Worm (Caenorhabditis elegans) whole organism, young adult: ENCODE results near the gene srsx-31.

Experiments used
- F23B12.7 ChIP-seq: sonication (generic microtip); optimal IDR thresholded peaks from 2 replicates; lab custom pipeline; 2017; ENCODE audit warnings: missing genetic modification characterization, mild to moderate bottlenecking, missing compliant biosample characterization, antibody characterized with exemption, moderate library complexity; ENCODE audit not compliant: insufficient read depth
- F37B4.10 ChIP-seq: fragments of 200-800 bp; sonication (Bioruptor generic); IDR thresholded peaks from 2 replicates; pipeline ENCODE4 v1.3.6; 2022; ENCODE audit warnings: missing genetic modification characterization, missing compliant biosample characterization
- F49E8.2 ChIP-seq: sonication (generic microtip); optimal IDR thresholded peaks from 3 replicates; lab custom pipeline; 2017; ENCODE audit warnings: missing genetic modification characterization, mild to moderate bottlenecking, missing compliant biosample characterization, antibody characterized with exemption, moderate library complexity; ENCODE audit not compliant: insufficient read depth
- bed-2 ChIP-seq: fragments of 200-800 bp; sonication (Bioruptor generic); IDR thresholded peaks from 2 replicates; pipeline ENCODE4 v1.3.6; 2022; ENCODE audit warnings: missing genetic modification reagents, missing genetic modification characterization, missing compliant biosample characterization
- egl-44 ChIP-seq: fragments of 200-800 bp; sonication (Bioruptor generic); IDR thresholded peaks from 2 replicates; pipeline ENCODE4 v1.3.6; 2022; ENCODE audit warnings: missing genetic modification reagents, missing genetic modification characterization, missing compliant biosample characterization
- hlh-12 ChIP-seq: sonication (generic microtip); optimal IDR thresholded peaks from 2 replicates; lab custom pipeline; 2016; ENCODE audit warnings: missing genetic modification characterization, missing compliant biosample characterization
- let-607 ChIP-seq, 2 experiments: fragments of 200-800 bp in 1 of 2; sonication (Bioruptor generic) in 1 of 2; sonication (generic microtip) in 1 of 2; optimal IDR thresholded peaks; 2 replicates each; lab custom pipeline; 2016 to 2018; ENCODE audit warnings: mild to moderate bottlenecking in 2 of 2, missing compliant biosample characterization in 2 of 2, missing genetic modification characterization in 2 of 2, moderate library complexity in 2 of 2, missing genotype in 1 of 2
- madf-10 ChIP-seq: sonication (generic microtip); optimal IDR thresholded peaks from 2 replicates; lab custom pipeline; 2016; ENCODE audit warnings: mild to moderate bottlenecking, missing genetic modification characterization, missing compliant biosample characterization
- mcd-1 ChIP-seq: fragments of 200-800 bp; sonication (Bioruptor generic); IDR thresholded peaks from 2 replicates; pipeline ENCODE4 v1.3.6; 2022; ENCODE audit warnings: missing genetic modification reagents, missing genetic modification characterization, missing compliant biosample characterization
- nfya-1 ChIP-seq: sonication (generic microtip); optimal IDR thresholded peaks from 2 replicates; lab custom pipeline; 2017; ENCODE audit warnings: antibody characterized with exemption, missing compliant biosample characterization, missing genetic modification characterization, borderline replicate concordance; ENCODE audit not compliant: insufficient read depth
- nhr-120 ChIP-seq: fragments of 200-800 bp; sonication (Bioruptor generic); IDR thresholded peaks from 2 replicates; pipeline ENCODE4 v1.3.6; 2022; ENCODE audit warnings: missing genetic modification characterization, missing compliant biosample characterization
- tbp1 ChIP-seq: fragments of 200-800 bp; sonication (Bioruptor generic); optimal IDR thresholded peaks from 2 replicates; lab custom pipeline; 2018; ENCODE audit warnings: mild to moderate bottlenecking, missing genetic modification characterization, missing compliant biosample characterization

ce11 chrV:11272848-11273247 is 18.0 kb upstream of the srsx-31 start, which contains the start of gene clec-223:
- TF ChIP-seq bed-2 (GFP tag; lab: Robert Waterston, UW) (no peak), nhr-120 (GFP tag; lab: Robert Waterston, UW) (no peak), F37B4.10 (GFP tag; lab: Robert Waterston, UW) (no peak), mcd-1 (GFP tag; lab: Robert Waterston, UW) (no peak), tbp1 (GFP tag; lab: Kevin White, UChicago) (no peak), nfya-1 (tag; lab: Kevin White, UChicago) (no peak), F23B12.7 (tag; lab: Kevin White, UChicago) (no peak), F49E8.2 (no peak), hlh-12 (tag; lab: Kevin White, UChicago) (no peak), madf-10 (tag; lab: Kevin White, UChicago) (no peak), let-607 (tag; optimal IDR thresholded peaks at IDR 0.05; lab: Kevin White, UChicago) (no peak), egl-44 (GFP tag; lab: Robert Waterston, UW) (no peak)
